Fruit fly (Drosophila melanogaster) S2 (cell line): ENCODE measurements around the gene Pph13.

ENCODE experiments used
- CG8478 ChIP-seq: fragments of >200 bp; optimal IDR thresholded peaks from 2 replicates; lab custom pipeline; 2018
- CTCF ChIP-seq, 2 experiments: fragments of >200 bp; optimal IDR thresholded peaks; 2 replicates each; lab custom pipeline; 2018

dm6 chr2L:576559-577184 lies 614 bp upstream of the Pph13 start, which contains the start of gene Ptth:
- TF ChIP-seq CG8478 (lab: Kevin White, UChicago) (no peak), CTCF (optimal IDR thresholded peaks at IDR 0.05; lab: Kevin White, UChicago) (peak; percentile 47 to 59)
